Worm (Caenorhabditis elegans) whole organism, late embryonic: ENCODE measurements around the gene srx-60.

Experiments
- T23F11.4 ChIP-seq: fragments of 200-800 bp; sonication (Bioruptor generic); optimal IDR thresholded peaks from 2 replicates; lab custom pipeline; 2018; ENCODE audit warnings: mild to moderate bottlenecking, missing genetic modification characterization, missing compliant biosample characterization
- ceh-30 ChIP-seq: fragments of 150-350 bp; optimal IDR thresholded peaks from 2 replicates; lab custom pipeline; 2014; ENCODE audit warnings: missing biosample characterization, missing genetic modification characterization
- dmd-4 ChIP-seq: sonication (generic microtip); optimal IDR thresholded peaks from 2 replicates; lab custom pipeline; 2016; ENCODE audit warnings: borderline replicate concordance, missing genetic modification characterization, missing compliant biosample characterization
- elt-2 ChIP-seq: sonication (generic microtip); optimal IDR thresholded peaks from 2 replicates; lab custom pipeline; 2016; ENCODE audit warnings: missing genetic modification reagents, missing genetic modification characterization, missing compliant biosample characterization
- hlh-13 ChIP-seq: fragments of 200-800 bp; sonication (Bioruptor generic); optimal IDR thresholded peaks from 2 replicates; lab custom pipeline; 2018; ENCODE audit warnings: mild to moderate bottlenecking, missing genetic modification characterization, missing compliant biosample characterization
- hlh-15 ChIP-seq: sonication (generic microtip); optimal IDR thresholded peaks from 2 replicates; lab custom pipeline; 2016; ENCODE audit warnings: missing genetic modification characterization, missing compliant biosample characterization
- hlh-30 ChIP-seq: sonication (generic microtip); optimal IDR thresholded peaks from 2 replicates; lab custom pipeline; 2017; ENCODE audit warnings: antibody characterized with exemption, missing genetic modification characterization, missing compliant biosample characterization; ENCODE audit not compliant: insufficient read depth
- lim-6 ChIP-seq: sonication (generic microtip); optimal IDR thresholded peaks from 2 replicates; lab custom pipeline; 2016; ENCODE audit warnings: missing genetic modification characterization, missing compliant biosample characterization
- npax-4 ChIP-seq: sonication (generic microtip); optimal IDR thresholded peaks from 2 replicates; lab custom pipeline; 2016; ENCODE audit warnings: missing genetic modification characterization, missing compliant biosample characterization
- pha-4 ChIP-seq: fragments of 150-350 bp; optimal IDR thresholded peaks from 2 replicates; lab custom pipeline; 2018; ENCODE audit warnings: missing biosample characterization, missing genetic modification reagents, missing genetic modification characterization
- tbx-2 ChIP-seq: sonication (generic microtip); optimal IDR thresholded peaks from 2 replicates; lab custom pipeline; 2016; ENCODE audit warnings: missing genetic modification characterization, missing compliant biosample characterization

DNA sequence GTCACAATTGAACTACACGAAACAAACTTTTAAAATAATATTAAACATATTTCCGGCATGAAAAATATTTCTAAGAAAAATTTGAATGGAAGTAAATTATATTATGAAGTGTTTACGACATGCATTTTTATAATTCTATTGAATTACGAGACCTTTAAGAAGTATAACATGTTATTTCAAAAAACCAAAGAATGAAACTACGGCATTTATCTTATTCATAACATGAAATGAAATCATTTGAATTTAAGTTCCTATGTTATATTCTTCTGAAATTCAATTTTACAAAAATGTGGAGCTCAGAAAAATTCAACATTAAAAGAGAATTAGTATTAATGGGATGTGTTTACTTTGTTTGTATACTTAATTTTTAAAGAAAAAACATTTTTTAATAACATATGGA, 30.3 kb downstream of the srx-60 start, which contains the start of gene srw-71:
- TF ChIP-seq ceh-30 (tag; lab: Kevin White, UChicago) (no peak), tbx-2 (tag; lab: Kevin White, UChicago) (no peak), npax-4 (tag; lab: Kevin White, UChicago) (no peak), hlh-30 (tag; lab: Kevin White, UChicago) (no peak), pha-4 (no peak), elt-2 (tag; lab: Kevin White, UChicago) (no peak), hlh-15 (tag; lab: Kevin White, UChicago) (no peak), lim-6 (tag; lab: Kevin White, UChicago) (no peak), dmd-4 (no peak), T23F11.4 (GFP tag; lab: Kevin White, UChicago) (no peak), hlh-13 (GFP tag; lab: Kevin White, UChicago) (no peak)
